Worm (Caenorhabditis elegans) whole organism, early embryonic: ENCODE measurements around the gene pqn-57.
A peak's percentile ranks its signal among the peaks of the same experiment; 100 is the strongest.

Experiments used
- B0310.2 ChIP-seq: sonication (generic microtip); optimal IDR thresholded peaks from 2 replicates; lab custom pipeline; 2016; ENCODE audit warnings: mild to moderate bottlenecking, missing genetic modification characterization, missing compliant biosample characterization
- F13C5.2 ChIP-seq: sonication (generic microtip); optimal IDR thresholded peaks from 2 replicates; lab custom pipeline; 2017; ENCODE audit warnings: mild to moderate bottlenecking, missing genetic modification characterization, inconsistent platforms, missing compliant biosample characterization
- aly-1 ChIP-seq: sonication (generic microtip); optimal IDR thresholded peaks from 2 replicates; lab custom pipeline; 2016; ENCODE audit warnings: missing genetic modification characterization, missing compliant biosample characterization
- ama-1 ChIP-seq: fragments of 150-350 bp; optimal IDR thresholded peaks from 2 replicates; lab custom pipeline; 2014
- ceh-13 ChIP-seq: fragments of 200-800 bp; sonication (Bioruptor generic); optimal IDR thresholded peaks from 2 replicates; lab custom pipeline; 2018; ENCODE audit warnings: mild to moderate bottlenecking, missing genetic modification characterization, missing compliant biosample characterization
- ceh-36 ChIP-seq: sonication (generic microtip); optimal IDR thresholded peaks from 2 replicates; lab custom pipeline; 2016; ENCODE audit warnings: missing genetic modification characterization, inconsistent platforms, missing compliant biosample characterization
- ets-7 ChIP-seq: sonication (generic microtip); optimal IDR thresholded peaks from 2 replicates; lab custom pipeline; 2016; ENCODE audit warnings: missing genotype, missing genetic modification characterization, missing compliant biosample characterization
- flt-1 ChIP-seq: fragments of 200-800 bp; sonication (Bioruptor generic); IDR thresholded peaks from 2 replicates; pipeline ENCODE4 v1.3.6; 2022; ENCODE audit warnings: missing genetic modification characterization, missing compliant biosample characterization
- hmbx-1 ChIP-seq: sonication (generic microtip); optimal IDR thresholded peaks from 2 replicates; lab custom pipeline; 2016; ENCODE audit warnings: mild to moderate bottlenecking, missing genetic modification characterization, missing compliant biosample characterization
- hmg-4 ChIP-seq: fragments of 200-800 bp; sonication (Bioruptor generic); optimal IDR thresholded peaks from 2 replicates; lab custom pipeline; 2018; ENCODE audit warnings: mild to moderate bottlenecking, missing genetic modification characterization, missing compliant biosample characterization
- hnd-1 ChIP-seq: sonication (generic microtip); optimal IDR thresholded peaks from 2 replicates; lab custom pipeline; 2016; ENCODE audit warnings: missing genetic modification characterization, missing compliant biosample characterization
- pes-1 ChIP-seq: fragments of 200-800 bp; sonication (Bioruptor generic); IDR thresholded peaks from 2 replicates; pipeline ENCODE4 v1.3.6; 2022; ENCODE audit warnings: missing genetic modification reagents, missing genetic modification characterization, missing compliant biosample characterization
- scrt-1 ChIP-seq: fragments of 200-800 bp; sonication (Bioruptor generic); IDR thresholded peaks from 2 replicates; pipeline ENCODE4 v1.3.6; 2022; ENCODE audit warnings: missing genetic modification characterization, missing compliant biosample characterization
- sea-1 ChIP-seq: fragments of 200-800 bp; sonication (Bioruptor generic); conservative IDR thresholded peaks from 2 replicates; pipeline ENCODE4 v1.3.6; 2022; ENCODE audit warnings: missing genetic modification characterization, missing compliant biosample characterization
- tbx-11 ChIP-seq: fragments of 200-800 bp; sonication (Bioruptor generic); IDR thresholded peaks from 2 replicates; pipeline ENCODE4 v1.3.6; 2022; ENCODE audit warnings: missing genetic modification characterization, missing compliant biosample characterization
- tbx-37 ChIP-seq: fragments of 200-800 bp; sonication (Bioruptor generic); conservative IDR thresholded peaks from 2 replicates; pipeline ENCODE4 v1.3.6; 2022; ENCODE audit warnings: missing genetic modification reagents, missing genetic modification characterization, missing compliant biosample characterization
- tra-4 ChIP-seq: sonication (generic microtip); optimal IDR thresholded peaks from 2 replicates; lab custom pipeline; 2017; ENCODE audit warnings: missing genetic modification characterization, missing compliant biosample characterization

pqn-57 gene

ce11 chrX:8294586-8294985, 26.2 kb downstream of the pqn-57 start, which contains the start of gene R09F10.3:
R09F10.3 (plus strand) TSS chrX:8294625.
- peak; percentile 12 for TF ChIP-seq hmg-4 (GFP tag; lab: Kevin White, UChicago)
- TF ChIP-seq ceh-13 (GFP tag; lab: Kevin White, UChicago) = no peak

DNA sequence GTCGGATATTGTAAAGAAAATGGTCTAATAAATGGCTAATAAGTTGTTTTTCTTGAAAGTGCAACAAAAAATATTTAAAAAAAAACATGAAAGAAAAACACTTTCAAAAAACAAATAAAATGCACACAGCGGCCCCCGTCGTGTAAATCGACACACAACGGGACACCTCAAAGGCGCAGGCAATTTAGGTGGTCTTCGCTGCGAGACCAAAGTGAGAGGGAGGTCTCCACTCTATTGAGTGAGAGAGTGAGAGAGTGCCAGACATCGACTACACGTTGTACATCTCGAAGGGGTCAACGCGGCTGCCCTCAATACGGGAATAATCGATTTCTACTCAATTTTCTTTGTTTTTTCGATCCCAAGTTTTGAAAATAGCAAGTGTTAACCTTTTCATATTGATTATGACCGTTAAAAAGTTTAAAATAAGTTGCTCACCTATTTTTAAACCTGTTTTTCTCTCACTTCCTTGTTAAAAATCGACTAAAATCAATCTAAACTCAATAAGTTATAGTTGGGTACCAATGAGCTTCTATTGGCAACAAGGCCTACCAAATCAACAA, 34.0 kb downstream of the pqn-57 start, which contains the start of gene sec-16A.2:
sec-16A.2 (plus strand) TSS at position 510 of the 560 bp plus-strand sequence.
- TF ChIP-seq pes-1 (GFP tag; lab: Robert Waterston, UW) (no peak), hmg-4 (GFP tag; lab: Kevin White, UChicago) (peak; percentile 67), flt-1 (GFP tag; lab: Robert Waterston, UW) (0 out of 2 replicates have a peak, but pooled peaks have one; percentile 2), hnd-1 (no peak), aly-1 (no peak), tra-4 (tag; lab: Kevin White, UChicago) (no peak), F13C5.2 (tag; lab: Kevin White, UChicago) (peak; percentile 0), sea-1 (GFP tag; lab: Robert Waterston, UW) (no peak), ceh-36 (no peak)

DNA sequence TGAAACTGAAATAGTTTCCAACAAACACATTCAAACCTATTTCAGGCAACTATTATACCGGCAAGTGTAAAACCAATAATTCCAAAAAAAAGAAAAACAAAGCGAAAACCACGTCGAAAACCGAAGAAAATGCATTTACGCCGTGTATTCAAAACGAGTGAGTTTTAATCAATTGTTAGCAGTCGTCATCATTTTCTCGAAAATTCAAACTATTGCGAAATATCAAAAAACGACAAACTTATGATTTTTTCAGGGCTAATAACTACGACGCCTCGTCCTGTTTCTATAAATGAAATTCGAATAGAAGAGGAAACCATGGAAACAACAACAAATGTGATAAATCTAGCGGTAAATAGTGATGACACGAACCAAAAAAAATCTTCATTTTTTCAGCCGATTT, 34.6 kb downstream of the pqn-57 start:
- TF ChIP-seq sea-1 (GFP tag; lab: Robert Waterston, UW) = no peak
- no peak for TF ChIP-seq B0310.2 (tag; lab: Kevin White, UChicago)
- no peak for TF ChIP-seq ets-7 (tag; lab: Kevin White, UChicago)
- TF ChIP-seq F13C5.2 (tag; lab: Kevin White, UChicago) = no peak
- TF ChIP-seq hnd-1 = no peak
- TF ChIP-seq tra-4 (tag; lab: Kevin White, UChicago) = no peak
- TF ChIP-seq ceh-13 (GFP tag; lab: Kevin White, UChicago) = no peak
- no peak for TF ChIP-seq ceh-36
- no peak for TF ChIP-seq aly-1
- TF ChIP-seq ama-1 (lab: Kevin White, UChicago) = no peak
- no peak for TF ChIP-seq pes-1 (GFP tag; lab: Robert Waterston, UW)
- TF ChIP-seq flt-1 (GFP tag; lab: Robert Waterston, UW) = no peak
- no peak for TF ChIP-seq tbx-11 (GFP tag; lab: Robert Waterston, UW)
- no peak for TF ChIP-seq hmg-4 (GFP tag; lab: Kevin White, UChicago)

DNA sequence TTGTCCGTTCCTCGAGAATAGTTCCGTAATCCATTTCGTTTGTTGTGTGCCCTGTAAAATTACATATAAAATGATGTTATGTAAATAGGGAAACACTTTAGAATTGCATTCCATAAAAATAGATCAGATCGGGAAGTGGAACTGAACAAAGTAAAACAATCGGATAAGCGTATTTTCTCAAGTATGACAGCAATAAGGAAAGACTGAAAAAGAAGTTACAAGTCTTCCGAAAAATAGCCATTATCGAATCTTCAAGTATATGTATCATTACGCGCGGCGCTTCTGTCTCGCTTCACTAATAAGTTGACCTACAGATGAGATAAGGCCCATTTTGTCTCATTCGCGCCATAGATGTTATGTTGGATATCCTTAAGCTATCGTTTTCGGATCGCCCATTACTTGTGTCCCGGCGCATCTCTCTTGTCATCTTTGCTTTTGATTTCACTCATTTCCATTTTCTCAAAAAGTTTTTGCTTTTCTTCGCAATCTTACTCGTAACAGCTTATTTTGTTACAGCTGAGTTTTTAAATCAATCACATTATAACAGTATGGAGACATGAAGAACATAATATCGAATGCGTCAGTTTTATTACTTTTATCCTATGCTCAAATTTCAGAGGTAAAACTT, 35.5 kb downstream of the pqn-57 start, which contains the start of the genes fis-2 and F13B9.2:
fis-2 (minus strand) TSS at position 51 of the 628 bp plus-strand sequence.
F13B9.2 (plus strand) TSS at position 515 of the 628 bp plus-strand sequence.
- TF ChIP-seq tbx-37 (GFP tag; lab: Robert Waterston, UW) (no peak), tra-4 (tag; lab: Kevin White, UChicago) (no peak), aly-1 (no peak), scrt-1 (GFP tag; lab: Robert Waterston, UW) (no peak), B0310.2 (tag; lab: Kevin White, UChicago) (no peak), flt-1 (GFP tag; lab: Robert Waterston, UW) (no peak), ceh-13 (GFP tag; lab: Kevin White, UChicago) (no peak), hnd-1 (no peak), hmbx-1 (tag; lab: Kevin White, UChicago) (no peak), ama-1 (lab: Kevin White, UChicago) (no peak), ceh-36 (no peak), hmg-4 (GFP tag; lab: Kevin White, UChicago) (no peak), tbx-11 (GFP tag; lab: Robert Waterston, UW) (no peak), pes-1 (GFP tag; lab: Robert Waterston, UW) (no peak), ets-7 (tag; lab: Kevin White, UChicago) (no peak), F13C5.2 (tag; lab: Kevin White, UChicago) (no peak)

DNA sequence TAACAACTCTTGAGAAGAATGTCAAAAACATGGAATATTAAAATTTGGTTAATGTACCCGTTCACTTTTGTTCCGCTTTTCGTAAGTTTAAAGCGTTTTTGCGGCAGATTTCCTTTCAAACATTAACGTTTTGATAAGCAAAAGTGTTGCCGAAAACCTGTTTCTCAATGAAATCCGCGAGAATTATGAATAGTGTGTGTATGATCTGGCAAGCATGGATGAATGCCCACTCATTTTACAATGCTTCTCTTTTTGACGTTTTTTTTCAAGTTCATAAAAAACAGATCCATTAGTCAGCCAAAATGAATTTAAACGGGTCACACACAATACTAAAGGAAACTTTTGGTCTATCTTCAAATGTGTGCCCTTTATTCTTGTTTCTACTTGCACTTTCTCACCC, 36.8 kb downstream of the pqn-57 start:
- no peak for TF ChIP-seq B0310.2 (tag; lab: Kevin White, UChicago)
- TF ChIP-seq ceh-13 (GFP tag; lab: Kevin White, UChicago) = no peak
- no peak for TF ChIP-seq hmg-4 (GFP tag; lab: Kevin White, UChicago)
- TF ChIP-seq tbx-11 (GFP tag; lab: Robert Waterston, UW) = no peak
- TF ChIP-seq tbx-37 (GFP tag; lab: Robert Waterston, UW) = no peak
- TF ChIP-seq hmbx-1 (tag; lab: Kevin White, UChicago) = no peak
- TF ChIP-seq scrt-1 (GFP tag; lab: Robert Waterston, UW) = no peak
- no peak for TF ChIP-seq tra-4 (tag; lab: Kevin White, UChicago)
- no peak for TF ChIP-seq ceh-36
- TF ChIP-seq aly-1 = no peak
- no peak for TF ChIP-seq pes-1 (GFP tag; lab: Robert Waterston, UW)
- no peak for TF ChIP-seq flt-1 (GFP tag; lab: Robert Waterston, UW)
- TF ChIP-seq hnd-1 = no peak
- TF ChIP-seq ama-1 (lab: Kevin White, UChicago) = no peak
- no peak for TF ChIP-seq sea-1 (GFP tag; lab: Robert Waterston, UW)
- no peak for TF ChIP-seq ets-7 (tag; lab: Kevin White, UChicago)
- no peak for TF ChIP-seq F13C5.2 (tag; lab: Kevin White, UChicago)

- TF ChIP-seq ets-7 (tag; lab: Kevin White, UChicago) = no peak
- no peak for TF ChIP-seq ceh-36
- no peak for TF ChIP-seq hnd-1
- no peak for TF ChIP-seq tbx-37 (GFP tag; lab: Robert Waterston, UW)
- no peak for TF ChIP-seq sea-1 (GFP tag; lab: Robert Waterston, UW)
- TF ChIP-seq flt-1 (GFP tag; lab: Robert Waterston, UW) = no peak
- TF ChIP-seq aly-1 = no peak
- no peak for TF ChIP-seq tbx-11 (GFP tag; lab: Robert Waterston, UW)
- no peak for TF ChIP-seq hmbx-1 (tag; lab: Kevin White, UChicago)
- no peak for TF ChIP-seq pes-1 (GFP tag; lab: Robert Waterston, UW)
- TF ChIP-seq ama-1 (lab: Kevin White, UChicago) = no peak
- no peak for TF ChIP-seq F13C5.2 (tag; lab: Kevin White, UChicago)
- no peak for TF ChIP-seq ceh-13 (GFP tag; lab: Kevin White, UChicago)
- TF ChIP-seq tra-4 (tag; lab: Kevin White, UChicago) = no peak
- no peak for TF ChIP-seq B0310.2 (tag; lab: Kevin White, UChicago)
- no peak for TF ChIP-seq scrt-1 (GFP tag; lab: Robert Waterston, UW)
- TF ChIP-seq hmg-4 (GFP tag; lab: Kevin White, UChicago) = no peak
These were observed 43.8 kb downstream of the pqn-57 start for ce11 chrX:8276984-8277383.
